Fruit fly (Drosophila melanogaster) whole organism, wandering third instar larva: ENCODE data around the gene Met75Cb.

ENCODE experiments used
- Abd-B ChIP-seq: fragments of >200 bp; optimal IDR thresholded peaks from 2 replicates; lab custom pipeline; 2017; ENCODE audit warnings: missing biosample characterization, missing genetic modification characterization
- foxo ChIP-seq, 2 experiments: fragments of 200-800 bp; sonication (Bioruptor generic); optimal IDR thresholded peaks; 2 replicates in 1 of 2; 3 replicates in 1 of 2; lab custom pipeline; 2016 to 2017; ENCODE audit warnings: missing biosample characterization in 2 of 2, missing genetic modification characterization in 2 of 2
- h ChIP-seq: fragments of 200-800 bp; sonication (Bioruptor generic); optimal IDR thresholded peaks from 3 replicates; lab custom pipeline; 2016; ENCODE audit warnings: missing biosample characterization, mild to moderate bottlenecking, missing genetic modification characterization
- psq ChIP-seq: fragments of 200-800 bp; sonication (Bioruptor generic); optimal IDR thresholded peaks from 3 replicates; lab custom pipeline; 2017; ENCODE audit warnings: missing biosample characterization, mild to moderate bottlenecking, missing genetic modification characterization, moderate library complexity
- tai ChIP-seq: sonication (Bioruptor generic); optimal IDR thresholded peaks from 2 replicates; lab custom pipeline; 2016; ENCODE audit warnings: missing biosample characterization, missing genetic modification characterization

- TF ChIP-seq Abd-B (GFP tag; lab: Kevin White, UChicago) (no peak), h (peak; percentile 10), psq (GFP tag; lab: Kevin White, UChicago) (no peak), foxo (GFP tag; optimal IDR thresholded peaks at IDR 0.05; lab: Kevin White, UChicago) (no peak), tai (GFP tag; lab: Kevin White, UChicago) (no peak)
Measured at dm6 chr3L:18423011-18423410, 46.4 kb downstream of the Met75Cb start.
